Worm (Caenorhabditis elegans) whole organism, early embryonic: ENCODE measurements around the gene srx-84.

Experiments used
- B0310.2 ChIP-seq: sonication (generic microtip); optimal IDR thresholded peaks from 2 replicates; lab custom pipeline; 2016; ENCODE audit warnings: mild to moderate bottlenecking, missing genetic modification characterization, missing compliant biosample characterization
- F13C5.2 ChIP-seq: sonication (generic microtip); optimal IDR thresholded peaks from 2 replicates; lab custom pipeline; 2017; ENCODE audit warnings: mild to moderate bottlenecking, missing genetic modification characterization, inconsistent platforms, missing compliant biosample characterization
- aly-1 ChIP-seq: sonication (generic microtip); optimal IDR thresholded peaks from 2 replicates; lab custom pipeline; 2016; ENCODE audit warnings: missing genetic modification characterization, missing compliant biosample characterization
- ama-1 ChIP-seq: fragments of 150-350 bp; optimal IDR thresholded peaks from 2 replicates; lab custom pipeline; 2014
- ceh-13 ChIP-seq: fragments of 200-800 bp; sonication (Bioruptor generic); optimal IDR thresholded peaks from 2 replicates; lab custom pipeline; 2018; ENCODE audit warnings: mild to moderate bottlenecking, missing genetic modification characterization, missing compliant biosample characterization
- ceh-36 ChIP-seq: sonication (generic microtip); optimal IDR thresholded peaks from 2 replicates; lab custom pipeline; 2016; ENCODE audit warnings: missing genetic modification characterization, inconsistent platforms, missing compliant biosample characterization
- ets-7 ChIP-seq: sonication (generic microtip); optimal IDR thresholded peaks from 2 replicates; lab custom pipeline; 2016; ENCODE audit warnings: missing genotype, missing genetic modification characterization, missing compliant biosample characterization
- flt-1 ChIP-seq: fragments of 200-800 bp; sonication (Bioruptor generic); IDR thresholded peaks from 2 replicates; pipeline ENCODE4 v1.3.6; 2022; ENCODE audit warnings: missing genetic modification characterization, missing compliant biosample characterization
- hmbx-1 ChIP-seq: sonication (generic microtip); optimal IDR thresholded peaks from 2 replicates; lab custom pipeline; 2016; ENCODE audit warnings: mild to moderate bottlenecking, missing genetic modification characterization, missing compliant biosample characterization
- hmg-4 ChIP-seq: fragments of 200-800 bp; sonication (Bioruptor generic); optimal IDR thresholded peaks from 2 replicates; lab custom pipeline; 2018; ENCODE audit warnings: mild to moderate bottlenecking, missing genetic modification characterization, missing compliant biosample characterization
- hnd-1 ChIP-seq: sonication (generic microtip); optimal IDR thresholded peaks from 2 replicates; lab custom pipeline; 2016; ENCODE audit warnings: missing genetic modification characterization, missing compliant biosample characterization
- pes-1 ChIP-seq: fragments of 200-800 bp; sonication (Bioruptor generic); IDR thresholded peaks from 2 replicates; pipeline ENCODE4 v1.3.6; 2022; ENCODE audit warnings: missing genetic modification reagents, missing genetic modification characterization, missing compliant biosample characterization
- scrt-1 ChIP-seq: fragments of 200-800 bp; sonication (Bioruptor generic); IDR thresholded peaks from 2 replicates; pipeline ENCODE4 v1.3.6; 2022; ENCODE audit warnings: missing genetic modification characterization, missing compliant biosample characterization
- sea-1 ChIP-seq: fragments of 200-800 bp; sonication (Bioruptor generic); conservative IDR thresholded peaks from 2 replicates; pipeline ENCODE4 v1.3.6; 2022; ENCODE audit warnings: missing genetic modification characterization, missing compliant biosample characterization
- tbx-11 ChIP-seq: fragments of 200-800 bp; sonication (Bioruptor generic); IDR thresholded peaks from 2 replicates; pipeline ENCODE4 v1.3.6; 2022; ENCODE audit warnings: missing genetic modification characterization, missing compliant biosample characterization
- tbx-37 ChIP-seq: fragments of 200-800 bp; sonication (Bioruptor generic); conservative IDR thresholded peaks from 2 replicates; pipeline ENCODE4 v1.3.6; 2022; ENCODE audit warnings: missing genetic modification reagents, missing genetic modification characterization, missing compliant biosample characterization
- tra-4 ChIP-seq: sonication (generic microtip); optimal IDR thresholded peaks from 2 replicates; lab custom pipeline; 2017; ENCODE audit warnings: missing genetic modification characterization, missing compliant biosample characterization

The srx-84 gene

ce11 chrV:11613007-11613406, 14.1 kb downstream of the srx-84 start, which contains the start of gene tag-290:
TSS of gene tag-290 (plus strand) at chrV:11613307.
- TF ChIP-seq hmbx-1 (no peak), ceh-36 (tag; lab: Kevin White, UChicago) (no peak), ets-7 (tag; lab: Kevin White, UChicago) (no peak), scrt-1 (no peak), flt-1 (GFP tag; lab: Robert Waterston, UW) (no peak), hmg-4 (GFP tag; lab: Kevin White, UChicago) (no peak), aly-1 (tag; lab: Kevin White, UChicago) (no peak), ama-1 (lab: Kevin White, UChicago) (no peak), tbx-11 (GFP tag; lab: Robert Waterston, UW) (no peak), F13C5.2 (no peak), ceh-13 (GFP tag; lab: Kevin White, UChicago) (no peak)

DNA sequence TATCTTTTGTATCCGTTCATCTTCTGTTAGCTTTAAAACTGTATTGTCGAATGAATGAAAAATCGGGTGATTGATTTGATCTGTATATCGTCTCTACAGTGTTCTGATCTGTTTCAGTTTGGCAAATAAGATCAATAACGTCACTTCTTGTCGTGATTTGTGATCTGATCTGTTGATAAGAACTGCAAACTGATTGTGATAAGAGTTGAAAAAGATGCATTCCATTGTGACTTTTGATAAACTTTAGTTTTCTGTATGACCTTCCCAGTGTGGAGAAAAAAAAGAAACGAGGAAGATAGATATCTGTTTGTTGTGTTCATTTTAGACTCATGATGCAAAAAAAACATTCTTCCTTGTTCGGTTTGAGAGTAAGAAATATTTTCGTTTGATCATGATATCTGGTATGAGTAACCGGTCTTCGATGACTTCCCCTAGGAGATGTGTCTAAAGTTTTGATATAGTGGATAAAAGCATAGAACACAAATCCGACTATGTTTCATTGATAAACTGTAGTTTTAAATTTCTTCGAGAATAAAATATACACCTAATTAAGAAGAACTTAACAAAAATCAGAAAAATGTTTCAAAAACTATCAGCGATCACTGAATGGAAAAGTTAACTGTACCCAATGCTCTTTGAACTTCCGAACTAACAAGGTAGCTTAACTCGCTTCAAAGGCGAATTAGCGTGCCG, 16.0 kb downstream of the srx-84 start:
- TF ChIP-seq ama-1 (lab: Kevin White, UChicago) (no peak), tbx-11 (GFP tag; lab: Robert Waterston, UW) (no peak), aly-1 (tag; lab: Kevin White, UChicago) (no peak), tra-4 (tag; lab: Kevin White, UChicago) (no peak), ets-7 (tag; lab: Kevin White, UChicago) (no peak), hmg-4 (GFP tag; lab: Kevin White, UChicago) (no peak), flt-1 (GFP tag; lab: Robert Waterston, UW) (no peak), scrt-1 (no peak), hnd-1 (tag; lab: Kevin White, UChicago) (no peak), hmbx-1 (no peak)

- TF ChIP-seq hmbx-1 (no peak), F13C5.2 (no peak), tbx-37 (GFP tag; lab: Robert Waterston, UW) (no peak), tra-4 (tag; lab: Kevin White, UChicago) (no peak), ets-7 (tag; lab: Kevin White, UChicago) (no peak), flt-1 (GFP tag; lab: Robert Waterston, UW) (no peak), hnd-1 (tag; lab: Kevin White, UChicago) (no peak), scrt-1 (no peak), sea-1 (GFP tag; lab: Robert Waterston, UW) (no peak), ama-1 (lab: Kevin White, UChicago) (no peak), ceh-13 (GFP tag; lab: Kevin White, UChicago) (no peak)
These were observed 17.2 kb downstream of the srx-84 start, which contains the start of gene nlp-24 for ce11 chrV:11615948-11616681. TSS of gene nlp-24 (plus strand) at chrV:11616376.

ce11 chrV:11616813-11617212, 17.9 kb downstream of the srx-84 start:
- TF ChIP-seq B0310.2 (tag; lab: Kevin White, UChicago) = no peak
- TF ChIP-seq sea-1 (GFP tag; lab: Robert Waterston, UW) = no peak
- TF ChIP-seq ceh-13 (GFP tag; lab: Kevin White, UChicago) = no peak
- no peak for TF ChIP-seq ama-1 (lab: Kevin White, UChicago)
- no peak for TF ChIP-seq hmbx-1

DNA sequence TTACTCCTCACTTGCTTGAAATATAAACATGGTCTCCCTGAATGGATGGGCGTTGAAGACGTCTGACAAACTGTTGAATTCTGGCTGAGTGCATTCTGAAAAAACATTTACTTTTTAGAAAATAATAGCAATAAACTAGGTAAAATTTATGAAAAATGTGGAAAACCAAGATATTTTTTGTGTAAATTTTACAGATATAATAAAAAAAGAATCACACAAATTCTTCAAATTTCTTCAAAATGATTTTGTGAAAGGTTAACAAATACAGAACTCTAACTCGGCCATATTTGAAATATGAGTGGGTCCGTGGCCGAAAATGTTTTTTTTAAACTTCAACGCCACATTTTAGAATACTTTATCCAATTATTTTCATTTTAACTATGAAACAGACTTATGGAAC, 19.3 kb downstream of the srx-84 start, which contains the start of gene glb-15:
TSS of gene glb-15 (minus strand) at position 101 of the 400 bp plus-strand sequence.
- TF ChIP-seq sea-1 (GFP tag; lab: Robert Waterston, UW) = no peak
- TF ChIP-seq pes-1 = no peak
- no peak for TF ChIP-seq tbx-37 (GFP tag; lab: Robert Waterston, UW)
- no peak for TF ChIP-seq tra-4 (tag; lab: Kevin White, UChicago)
- no peak for TF ChIP-seq hnd-1 (tag; lab: Kevin White, UChicago)
- TF ChIP-seq ceh-13 (GFP tag; lab: Kevin White, UChicago) = no peak
- TF ChIP-seq tbx-11 (GFP tag; lab: Robert Waterston, UW) = no peak
- TF ChIP-seq B0310.2 (tag; lab: Kevin White, UChicago) = no peak
- no peak for TF ChIP-seq scrt-1
- TF ChIP-seq ama-1 (lab: Kevin White, UChicago) = no peak
- TF ChIP-seq hmg-4 (GFP tag; lab: Kevin White, UChicago) = no peak

- TF ChIP-seq hnd-1 (tag; lab: Kevin White, UChicago) (no peak), tbx-37 (GFP tag; lab: Robert Waterston, UW) (no peak)
These were observed 21.2 kb downstream of the srx-84 start for ce11 chrV:11620081-11620480.

- TF ChIP-seq ceh-13 (GFP tag; lab: Kevin White, UChicago) = no peak
- TF ChIP-seq hnd-1 (tag; lab: Kevin White, UChicago) = no peak
- TF ChIP-seq tra-4 (tag; lab: Kevin White, UChicago) = no peak
- TF ChIP-seq tbx-11 (GFP tag; lab: Robert Waterston, UW) = no peak
- TF ChIP-seq hmg-4 (GFP tag; lab: Kevin White, UChicago) = no peak
- TF ChIP-seq scrt-1 = no peak
- no peak for TF ChIP-seq pes-1
- no peak for TF ChIP-seq ceh-36 (tag; lab: Kevin White, UChicago)
These were observed 22.4 kb downstream of the srx-84 start for ce11 chrV:11621276-11621675.
